Fruit fly (Drosophila melanogaster) whole organism, embryonic: Measurements from ENCODE around the gene Eig71Ec.

Experiments
- Bdp1 ChIP-seq: fragments of 200-800 bp; sonication (Bioruptor generic); optimal IDR thresholded peaks from 3 replicates; lab custom pipeline; 2016; ENCODE audit warnings: missing biosample characterization, missing genetic modification characterization
- CG11723 ChIP-seq: fragments of 200-800 bp; sonication (Bioruptor generic); optimal IDR thresholded peaks from 2 replicates; lab custom pipeline; 2017; ENCODE audit warnings: missing biosample characterization, mild to moderate bottlenecking, missing genetic modification characterization
- CG15696 ChIP-seq: fragments of 200-800 bp; sonication (Bioruptor generic); optimal IDR thresholded peaks from 2 replicates; lab custom pipeline; 2019; ENCODE audit warnings: missing biosample characterization, mild to moderate bottlenecking, missing genetic modification characterization, moderate library complexity
- CG16863 ChIP-seq: fragments of 200-800 bp; sonication (Bioruptor generic); optimal IDR thresholded peaks from 3 replicates; lab custom pipeline; 2016; ENCODE audit warnings: missing biosample characterization, missing genetic modification characterization
- CG1792 ChIP-seq: fragments of 200-800 bp; sonication (Bioruptor generic); optimal IDR thresholded peaks from 2 replicates; lab custom pipeline; 2016; ENCODE audit warnings: missing biosample characterization, missing genetic modification characterization
- CG3838 ChIP-seq: fragments of 200-800 bp; sonication (Bioruptor generic); optimal IDR thresholded peaks from 3 replicates; lab custom pipeline; 2016; ENCODE audit warnings: missing biosample characterization, missing genetic modification characterization
- Dll ChIP-seq: fragments of 200-800 bp; sonication (Bioruptor generic); IDR thresholded peaks from 4 replicates; pipeline ENCODE4 v1.3.6; 2022; ENCODE audit warnings: missing biosample characterization, missing genetic modification characterization; ENCODE audit not compliant: partially characterized antibody
- Dp ChIP-seq: fragments of 200-800 bp; sonication (Bioruptor generic); optimal IDR thresholded peaks from 2 replicates; lab custom pipeline; 2018; ENCODE audit warnings: missing biosample characterization, mild to moderate bottlenecking, missing genetic modification characterization, moderate library complexity
- Ets97D ChIP-seq: fragments of 200-800 bp; sonication (Bioruptor generic); optimal IDR thresholded peaks from 3 replicates; lab custom pipeline; 2016; ENCODE audit warnings: missing biosample characterization, missing genetic modification characterization
- PHDP ChIP-seq: fragments of 200-800 bp; sonication (Bioruptor generic); optimal IDR thresholded peaks from 3 replicates; lab custom pipeline; 2018; ENCODE audit warnings: missing biosample characterization, mild to moderate bottlenecking, missing genetic modification characterization, moderate library complexity
- pum ChIP-seq: fragments of 200-800 bp; sonication (Bioruptor generic); optimal IDR thresholded peaks from 2 replicates; lab custom pipeline; 2016; ENCODE audit warnings: missing biosample characterization, missing genetic modification characterization
- shn ChIP-seq: fragments of 200-800 bp; sonication (Bioruptor generic); optimal IDR thresholded peaks from 3 replicates; lab custom pipeline; 2016; ENCODE audit warnings: missing biosample characterization, missing genetic modification characterization

dm6 chr3L:15677662-15678061, 25.6 kb upstream of the Eig71Ec start:
- TF ChIP-seq Dll (GFP tag; lab: Robert Waterston, UW) (no peak), Ets97D (no peak), Dp (GFP tag; lab: Kevin White, UChicago) (no peak), PHDP (tag; lab: Kevin White, UChicago) (no peak), pum (no peak), CG11723 (GFP tag; lab: Kevin White, UChicago) (no peak), CG16863 (GFP tag; lab: Kevin White, UChicago) (no peak), CG3838 (GFP tag; lab: Kevin White, UChicago) (no peak), shn (GFP tag; lab: Kevin White, UChicago) (no peak), CG15696 (tag; lab: Kevin White, UChicago) (no peak), Bdp1 (GFP tag; lab: Kevin White, UChicago) (no peak), CG1792 (GFP tag; lab: Kevin White, UChicago) (no peak)
